Worm (Caenorhabditis elegans) whole organism, late embryonic: Measurements from ENCODE around the gene col-145.

Experiments used
- F13H6.1 ChIP-seq: sonication (generic microtip); optimal IDR thresholded peaks from 2 replicates; lab custom pipeline; 2016; ENCODE audit warnings: missing genetic modification characterization, missing compliant biosample characterization
- Y22D7AL.16 ChIP-seq: sonication (generic microtip); optimal IDR thresholded peaks from 2 replicates; lab custom pipeline; 2016; ENCODE audit warnings: missing genetic modification characterization, missing compliant biosample characterization
- ama-1 ChIP-seq: fragments of 150-350 bp; optimal IDR thresholded peaks from 2 replicates; lab custom pipeline; 2014
- ceh-22 ChIP-seq: sonication (generic microtip); optimal IDR thresholded peaks from 2 replicates; lab custom pipeline; 2017; ENCODE audit warnings: missing biosample characterization, missing genetic modification characterization
- fkh-10 ChIP-seq: fragments of 150-350 bp; optimal IDR thresholded peaks from 2 replicates; lab custom pipeline; 2014; ENCODE audit warnings: missing biosample characterization, missing genetic modification reagents, missing genetic modification characterization
- hlh-8 ChIP-seq: sonication (generic microtip); optimal IDR thresholded peaks from 2 replicates; lab custom pipeline; 2016; ENCODE audit warnings: missing genotype, missing genetic modification characterization, missing compliant biosample characterization
- madf-2 ChIP-seq: sonication (generic microtip); optimal IDR thresholded peaks from 2 replicates; lab custom pipeline; 2017; ENCODE audit warnings: missing genetic modification characterization, missing compliant biosample characterization
- pag-3 ChIP-seq: sonication (generic microtip); optimal IDR thresholded peaks from 2 replicates; lab custom pipeline; 2016; ENCODE audit warnings: missing compliant biosample characterization, missing genetic modification characterization, borderline replicate concordance
- pax-1 ChIP-seq: fragments of 150-350 bp; optimal IDR thresholded peaks from 2 replicates; lab custom pipeline; 2014; ENCODE audit warnings: missing biosample characterization, missing genetic modification characterization
- pha-4 ChIP-seq: fragments of 150-350 bp; optimal IDR thresholded peaks from 2 replicates; lab custom pipeline; 2018; ENCODE audit warnings: missing biosample characterization, missing genetic modification reagents, missing genetic modification characterization
- unc-55 ChIP-seq: sonication (generic microtip); optimal IDR thresholded peaks from 2 replicates; lab custom pipeline; 2017; ENCODE audit warnings: missing biosample characterization, missing genetic modification reagents, missing genetic modification characterization
- unc-86 ChIP-seq: sonication (generic microtip); optimal IDR thresholded peaks from 2 replicates; lab custom pipeline; 2016; ENCODE audit warnings: missing genetic modification characterization, missing compliant biosample characterization
- zip-5 ChIP-seq: sonication (generic microtip); optimal IDR thresholded peaks from 2 replicates; lab custom pipeline; 2016; ENCODE audit warnings: missing genetic modification characterization, missing compliant biosample characterization

ce11 chrV:9194055-9194454 is 31.2 kb upstream of the col-145 start:
- no peak for TF ChIP-seq unc-55
- TF ChIP-seq Y22D7AL.16 (tag; lab: Kevin White, UChicago): no peak
- TF ChIP-seq fkh-10 (GFP tag; lab: Kevin White, UChicago): no peak
- TF ChIP-seq ama-1 (lab: Kevin White, UChicago): no peak
- TF ChIP-seq unc-86 (tag; lab: Kevin White, UChicago): no peak
- no peak for TF ChIP-seq hlh-8 (tag; lab: Kevin White, UChicago)
- TF ChIP-seq ceh-22 (tag; lab: Kevin White, UChicago): no peak
- TF ChIP-seq pax-1 (tag; lab: Kevin White, UChicago): no peak
- no peak for TF ChIP-seq pha-4
- no peak for TF ChIP-seq pag-3 (tag; lab: Kevin White, UChicago)
- TF ChIP-seq F13H6.1 (tag; lab: Kevin White, UChicago): no peak
- TF ChIP-seq madf-2: no peak
- TF ChIP-seq zip-5 (tag; lab: Kevin White, UChicago): no peak
